Fruit fly (Drosophila melanogaster): ENCODE data around the gene CG42369.

DNA sequence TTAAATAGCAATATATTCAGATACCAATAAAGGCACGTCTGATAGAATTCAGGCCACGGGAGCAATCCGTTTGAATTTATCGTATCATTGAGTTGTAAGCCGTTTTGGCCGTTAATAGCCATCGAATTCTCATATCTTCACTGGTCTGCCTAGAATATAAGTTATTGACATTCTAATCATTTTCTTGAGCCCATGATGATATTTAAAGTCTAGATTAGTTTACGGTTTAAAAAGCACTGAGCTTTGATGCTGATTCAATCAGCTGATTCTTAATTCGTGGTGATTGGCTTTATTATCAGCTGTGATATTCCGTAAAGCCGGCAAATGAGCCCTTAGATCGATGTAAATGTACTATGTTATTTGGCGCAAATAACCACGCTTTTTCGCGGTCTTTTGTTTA lies 25.0 kb downstream of the CG42369 start, which contains the start of gene slam:
- TF ChIP-seq pan (optimal IDR thresholded peaks at IDR 0.05) = no peak
- no peak for TF ChIP-seq psq (optimal IDR thresholded peaks at IDR 0.05)
- no peak for TF ChIP-seq Dll (optimal IDR thresholded peaks at IDR 0.05)

Data from whole organism.